Worm (Caenorhabditis elegans): ENCODE data around the gene EGAP4.1.

ce11 chrX:8770316-8770715, 43.1 kb upstream of the EGAP4.1 start:
- TF ChIP-seq flt-1 (GFP tag; IDR thresholded peaks at IDR 0.05) (no peak), ref-1 (GFP tag; conservative IDR thresholded peaks at IDR 0.05) (no peak), cog-1 (tag; optimal IDR thresholded peaks at IDR 0.05) (no peak)
